Fruit fly (Drosophila melanogaster): ENCODE results near the gene CG33783.

The CG33783 gene

DNA sequence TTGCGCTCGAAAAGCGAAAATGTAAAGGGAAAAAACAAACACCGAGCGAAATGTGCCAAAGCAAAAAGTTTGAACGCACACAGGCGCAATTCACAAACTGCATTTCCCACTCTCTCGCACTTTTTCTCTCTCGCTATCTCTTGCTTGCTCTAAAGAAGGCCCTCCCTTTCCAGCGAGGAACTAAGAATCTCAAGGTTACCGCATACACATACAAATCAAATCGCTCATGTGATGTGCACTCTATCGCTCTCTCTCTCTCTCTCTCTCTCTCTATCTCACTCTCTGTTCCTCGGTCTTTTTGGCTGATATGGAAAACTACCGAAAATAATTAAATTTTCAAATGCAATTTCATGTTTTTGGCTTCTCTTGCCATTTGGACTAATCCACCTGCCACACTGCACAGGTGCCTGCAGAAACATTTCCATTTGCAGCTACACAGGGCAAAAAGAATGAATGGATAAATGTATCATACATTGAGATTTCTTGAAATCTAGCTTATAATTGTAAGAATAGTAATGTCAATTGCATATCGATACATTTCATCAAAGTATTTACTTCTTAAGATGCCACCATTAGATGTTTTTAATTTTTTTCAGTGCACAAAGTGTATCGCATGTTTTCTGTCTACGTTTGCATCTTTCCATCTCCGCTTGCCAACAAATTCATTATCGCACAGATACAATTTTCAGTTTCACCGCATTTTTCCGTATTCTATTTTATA, 12.9 kb downstream of the CG33783 start (continued):
- peak; percentile 42 for TF ChIP-seq lz (GFP tag; optimal IDR thresholded peaks at IDR 0.05)
- peak; percentile 43 for TF ChIP-seq Ets21C (GFP tag; optimal IDR thresholded peaks at IDR 0.05)
- peak; percentile 33 for TF ChIP-seq CG16779 (tag; optimal IDR thresholded peaks at IDR 0.05)
- peak; percentile 37 for TF ChIP-seq Lpt (GFP tag; optimal IDR thresholded peaks at IDR 0.05)
- peak; percentile 71 for TF ChIP-seq acj6 (GFP tag; optimal IDR thresholded peaks at IDR 0.05)
- TF ChIP-seq Hr38 (GFP tag; optimal IDR thresholded peaks at IDR 0.05) = peak; percentile 8
- peak; percentile 79 for TF ChIP-seq net (GFP tag; optimal IDR thresholded peaks at IDR 0.05)
- TF ChIP-seq CG10669 (GFP tag; optimal IDR thresholded peaks at IDR 0.05) = peak; percentile 68
- peak; percentile 92 for TF ChIP-seq Eip78C (GFP tag)
- peak; percentile 43 for TF ChIP-seq CG34406 (GFP tag; optimal IDR thresholded peaks at IDR 0.05)
- no peak for TF ChIP-seq Eip93F (GFP tag; optimal IDR thresholded peaks at IDR 0.05)
- peak; percentile 73 for TF ChIP-seq CG10631 (GFP tag; optimal IDR thresholded peaks at IDR 0.05)
- peak; percentile 65 for TF ChIP-seq Eip75B (GFP tag; optimal IDR thresholded peaks at IDR 0.05)
- TF ChIP-seq spab (GFP tag; optimal IDR thresholded peaks at IDR 0.05) = peak; percentile 47
- peak; percentile 78 for TF ChIP-seq Gug (GFP tag; IDR thresholded peaks at IDR 0.05)
- peak; percentile 64 for TF ChIP-seq CG3919 (GFP tag; optimal IDR thresholded peaks at IDR 0.05)
- TF ChIP-seq CG11902 (GFP tag; optimal IDR thresholded peaks at IDR 0.05) = no peak
- TF ChIP-seq CG11294 (GFP tag; IDR thresholded peaks at IDR 0.05) = peak; percentile 80
- no peak for TF ChIP-seq fd85E (GFP tag; optimal IDR thresholded peaks at IDR 0.05)
- TF ChIP-seq CG32006 (GFP tag; optimal IDR thresholded peaks at IDR 0.05) = peak; percentile 81
- TF ChIP-seq cyc (GFP tag; optimal IDR thresholded peaks at IDR 0.05) = peak; percentile 46
- peak; percentile 56 for TF ChIP-seq CG8319 (GFP tag; optimal IDR thresholded peaks at IDR 0.05)
- TF ChIP-seq dsx (GFP tag; optimal IDR thresholded peaks at IDR 0.05; ENCODE audit: poor library complexity, severe bottlenecking) = peak; percentile 1
- TF ChIP-seq CG7368 (GFP tag; optimal IDR thresholded peaks at IDR 0.05) = peak; percentile 52
- TF ChIP-seq CG6854 (GFP tag; optimal IDR thresholded peaks at IDR 0.05) = no peak
- peak; percentile 72 for TF ChIP-seq CG3032 (tag; optimal IDR thresholded peaks at IDR 0.05)

DNA sequence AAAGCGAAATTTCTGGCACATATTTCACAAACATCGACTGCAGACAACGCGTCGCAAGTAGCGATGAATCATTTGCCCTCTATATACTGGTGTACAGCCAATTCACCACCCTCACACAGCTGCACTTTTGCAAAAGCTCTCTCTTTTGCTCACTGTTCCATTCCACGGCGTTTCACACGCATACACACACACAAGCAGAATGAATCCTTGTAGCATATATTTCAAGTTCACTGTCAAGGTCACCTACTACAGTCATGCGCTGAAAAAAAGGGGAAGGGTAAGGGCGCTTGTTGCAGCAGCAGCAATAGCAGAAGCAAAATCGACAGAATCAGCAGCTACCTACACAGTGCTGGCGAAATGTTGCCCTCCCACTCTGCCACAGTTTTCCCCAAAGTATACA, 14.1 kb downstream of the CG33783 start:
- no peak for TF ChIP-seq OdsH (GFP tag; optimal IDR thresholded peaks at IDR 0.05)
- TF ChIP-seq Hr39 (GFP tag; optimal IDR thresholded peaks at IDR 0.05) = peak; percentile 29
- TF ChIP-seq CG6163 (GFP tag; IDR thresholded peaks at IDR 0.05) = 0 out of 3 replicates have a peak, but pooled peaks have one; percentile 11
- peak; percentile 6 for TF ChIP-seq CG6854 (GFP tag; optimal IDR thresholded peaks at IDR 0.05)
- peak in 1 of 2 experiments; percentile 14 for TF ChIP-seq ss (GFP tag; optimal IDR thresholded peaks at IDR 0.05)
- peak; percentile 23 for TF ChIP-seq Eip75B (GFP tag; optimal IDR thresholded peaks at IDR 0.05)
- peak in 1 of 2 experiments; percentile 17 for TF ChIP-seq salr (GFP tag; optimal IDR thresholded peaks at IDR 0.05)
- peak; percentile 6 for TF ChIP-seq CG3032 (tag; optimal IDR thresholded peaks at IDR 0.05)
- TF ChIP-seq vri (GFP tag; optimal IDR thresholded peaks at IDR 0.05) = peak; percentile 25
- no peak for TF ChIP-seq CG6808 (GFP tag; optimal IDR thresholded peaks at IDR 0.05)

DNA sequence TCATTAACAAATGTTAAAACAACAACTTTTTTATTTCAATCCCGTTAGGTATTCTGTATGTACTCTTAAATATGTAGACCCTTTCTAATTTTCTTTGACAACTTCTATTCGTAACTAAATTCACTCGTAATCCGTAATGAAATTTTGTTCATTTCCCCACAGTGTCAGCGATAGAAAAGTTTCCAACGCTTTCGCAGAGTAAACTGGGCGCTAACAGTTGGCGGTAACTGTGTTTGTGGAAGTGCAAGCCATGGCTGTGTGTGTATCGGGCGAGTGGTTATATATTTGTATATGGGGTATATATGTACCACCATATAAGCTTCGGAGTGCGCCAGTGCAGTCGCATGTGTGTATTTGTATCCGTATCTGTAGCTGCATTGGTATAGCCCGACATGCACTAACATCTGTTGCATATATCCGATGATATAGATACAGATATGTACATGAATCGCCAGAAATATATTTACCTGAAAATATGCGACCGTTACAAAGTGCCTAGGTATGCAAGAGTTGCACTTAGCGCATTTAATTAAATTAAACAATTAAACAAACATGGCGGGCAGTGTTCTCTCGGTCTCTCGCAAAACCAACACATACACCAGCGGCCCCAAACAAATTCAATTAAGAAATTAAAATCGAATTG, 15.0 kb downstream of the CG33783 start:
- TF ChIP-seq ss (GFP tag; optimal IDR thresholded peaks at IDR 0.05) = no peak
- TF ChIP-seq CG6808 (GFP tag; optimal IDR thresholded peaks at IDR 0.05) = peak; percentile 10
- TF ChIP-seq CG7368 (GFP tag; optimal IDR thresholded peaks at IDR 0.05) = no peak
- peak; percentile 8 for TF ChIP-seq Ets21C (GFP tag; optimal IDR thresholded peaks at IDR 0.05)
- no peak for TF ChIP-seq CG34406 (GFP tag; optimal IDR thresholded peaks at IDR 0.05)
- peak; percentile 60 for TF ChIP-seq Eip78C (GFP tag)
- no peak for TF ChIP-seq Lpt (GFP tag; optimal IDR thresholded peaks at IDR 0.05)
- TF ChIP-seq acj6 (GFP tag; optimal IDR thresholded peaks at IDR 0.05) = peak; percentile 4
- no peak for TF ChIP-seq CG3919 (GFP tag; optimal IDR thresholded peaks at IDR 0.05)
- TF ChIP-seq Sox14 (GFP tag; optimal IDR thresholded peaks at IDR 0.05) = peak; percentile 23
- TF ChIP-seq CG8632 (GFP tag; optimal IDR thresholded peaks at IDR 0.05) = no peak
- TF ChIP-seq Ets96B (tag; optimal IDR thresholded peaks at IDR 0.05) = peak; percentile 19
- TF ChIP-seq svp (GFP tag) = peak; percentile 40
- TF ChIP-seq CG11902 (GFP tag; optimal IDR thresholded peaks at IDR 0.05) = no peak
- peak; percentile 28 for TF ChIP-seq Hr39 (GFP tag; optimal IDR thresholded peaks at IDR 0.05)
- peak; percentile 0 for TF ChIP-seq achi (GFP tag; optimal IDR thresholded peaks at IDR 0.05)
- 0 out of 3 replicates have a peak, but pooled peaks have one; percentile 31 for TF ChIP-seq CG6163 (GFP tag; IDR thresholded peaks at IDR 0.05)
- peak; percentile 27 for TF ChIP-seq CG31627 (GFP tag; optimal IDR thresholded peaks at IDR 0.05)
- peak; percentile 13 for TF ChIP-seq net (GFP tag; optimal IDR thresholded peaks at IDR 0.05)
- TF ChIP-seq CG3032 (tag; optimal IDR thresholded peaks at IDR 0.05) = peak; percentile 21
- TF ChIP-seq vri (GFP tag; optimal IDR thresholded peaks at IDR 0.05) = peak; percentile 42
- no peak for TF ChIP-seq CG9139 (GFP tag; optimal IDR thresholded peaks at IDR 0.05)
- TF ChIP-seq CG32006 (GFP tag; optimal IDR thresholded peaks at IDR 0.05) = peak; percentile 0
- TF ChIP-seq esn (GFP tag; optimal IDR thresholded peaks at IDR 0.05) = peak; percentile 5
- TF ChIP-seq Eip75B (GFP tag; optimal IDR thresholded peaks at IDR 0.05) = no peak
- peak; percentile 24 for TF ChIP-seq Sox15 (GFP tag; optimal IDR thresholded peaks at IDR 0.05)
- peak; percentile 20 for TF ChIP-seq Hr4 (GFP tag; optimal IDR thresholded peaks at IDR 0.05)
- peak; percentile 12 for TF ChIP-seq CG10631 (GFP tag; optimal IDR thresholded peaks at IDR 0.05)
- TF ChIP-seq cyc (GFP tag; optimal IDR thresholded peaks at IDR 0.05) = peak; percentile 33

Measured in whole organism, prepupa.